Worm (Caenorhabditis elegans) whole organism, L3 larva: ENCODE data around the gene F53F4.16.

Source experiments
- R02D3.7 ChIP-seq: fragments of 150-350 bp; optimal IDR thresholded peaks from 2 replicates; lab custom pipeline; 2014; ENCODE audit warnings: missing biosample characterization, missing genetic modification characterization
- ZK546.5 ChIP-seq: sonication (generic microtip); optimal IDR thresholded peaks from 2 replicates; lab custom pipeline; 2017; ENCODE audit warnings: missing biosample characterization, missing genetic modification characterization
- aly-2 ChIP-seq: fragments of 150-350 bp; optimal IDR thresholded peaks from 2 replicates; lab custom pipeline; 2014; ENCODE audit warnings: missing biosample characterization, missing genetic modification characterization
- ama-1 ChIP-seq: fragments of 150-350 bp; optimal IDR thresholded peaks from 2 replicates; lab custom pipeline; 2018
- ceh-16 ChIP-seq: sonication (generic microtip); optimal IDR thresholded peaks from 2 replicates; lab custom pipeline; 2017; ENCODE audit warnings: missing biosample characterization, missing genetic modification characterization
- ceh-28 ChIP-seq: fragments of 150-350 bp; optimal IDR thresholded peaks from 2 replicates; lab custom pipeline; 2014; ENCODE audit warnings: missing biosample characterization, missing genetic modification reagents, missing genetic modification characterization
- ceh-82 ChIP-seq: fragments of 150-350 bp; optimal IDR thresholded peaks from 2 replicates; lab custom pipeline; 2014; ENCODE audit warnings: missing biosample characterization, missing genetic modification characterization
- ceh-9 ChIP-seq: sonication (generic microtip); optimal IDR thresholded peaks from 2 replicates; lab custom pipeline; 2018; ENCODE audit warnings: missing biosample characterization, missing genetic modification characterization
- daf-12 ChIP-seq: fragments of 150-350 bp; optimal IDR thresholded peaks from 2 replicates; lab custom pipeline; 2014; ENCODE audit warnings: missing biosample characterization, missing genetic modification reagents, missing genetic modification characterization
- egl-27 ChIP-seq: sonication (generic microtip); optimal IDR thresholded peaks from 4 replicates; lab custom pipeline; 2017; ENCODE audit warnings: missing biosample characterization, missing genetic modification reagents, missing genetic modification characterization
- egl-5 ChIP-seq: fragments of 150-350 bp; optimal IDR thresholded peaks from 2 replicates; lab custom pipeline; 2017; ENCODE audit warnings: missing biosample characterization, missing genetic modification reagents, missing genetic modification characterization, inconsistent platforms
- elt-1 ChIP-seq: fragments of 150-350 bp; optimal IDR thresholded peaks from 2 replicates; lab custom pipeline; 2014; ENCODE audit warnings: missing biosample characterization, missing genetic modification characterization
- elt-2 ChIP-seq: sonication (generic microtip); optimal IDR thresholded peaks from 2 replicates; lab custom pipeline; 2016; ENCODE audit warnings: missing genetic modification reagents, mild to moderate bottlenecking, missing genetic modification characterization, missing compliant biosample characterization
- elt-3 ChIP-seq, 3 experiments: fragments of 150-350 bp in 1 of 3; sonication (generic microtip) in 2 of 3; optimal IDR thresholded peaks; 2 replicates in 2 of 3; 4 replicates in 1 of 3; lab custom pipeline; 2014 to 2017; ENCODE audit warnings: missing biosample characterization in 3 of 3, missing genetic modification characterization in 3 of 3
- eor-1 ChIP-seq, 2 experiments: fragments of 150-350 bp; optimal IDR thresholded peaks; 2 replicates each; lab custom pipeline; 2014 to 2018; ENCODE audit warnings: missing biosample characterization in 2 of 2, missing genetic modification characterization in 2 of 2
- fkh-2 ChIP-seq: fragments of 150-350 bp; optimal IDR thresholded peaks from 2 replicates; lab custom pipeline; 2014; ENCODE audit warnings: missing biosample characterization, missing genetic modification reagents, missing genetic modification characterization
- fos-1 ChIP-seq: fragments of 150-350 bp; optimal IDR thresholded peaks from 2 replicates; lab custom pipeline; 2014; ENCODE audit warnings: missing biosample characterization, missing genetic modification characterization
- hmg-11 ChIP-seq: sonication (generic microtip); optimal IDR thresholded peaks from 2 replicates; lab custom pipeline; 2016; ENCODE audit warnings: missing genetic modification characterization, missing compliant biosample characterization
- jun-1 ChIP-seq: fragments of 150-350 bp; optimal IDR thresholded peaks from 2 replicates; lab custom pipeline; 2014; ENCODE audit warnings: missing biosample characterization, missing genetic modification reagents, missing genetic modification characterization
- lin-15B ChIP-seq: fragments of 150-350 bp; optimal IDR thresholded peaks from 2 replicates; lab custom pipeline; 2014; ENCODE audit warnings: missing biosample characterization, missing genetic modification characterization
- lin-39 ChIP-seq: fragments of 150-350 bp; optimal IDR thresholded peaks from 2 replicates; lab custom pipeline; 2018; ENCODE audit warnings: missing biosample characterization, missing genetic modification reagents, missing genetic modification characterization
- lsy-12 ChIP-seq: sonication (generic microtip); optimal IDR thresholded peaks from 2 replicates; lab custom pipeline; 2016; ENCODE audit warnings: mild to moderate bottlenecking, missing genetic modification characterization, missing compliant biosample characterization
- mdl-1 ChIP-seq: fragments of 150-350 bp; optimal IDR thresholded peaks from 2 replicates; lab custom pipeline; 2014; ENCODE audit warnings: missing biosample characterization, missing genetic modification characterization
- mml-1 ChIP-seq: fragments of 150-350 bp; sonication (generic microtip); optimal IDR thresholded peaks from 3 replicates; lab custom pipeline; 2014; ENCODE audit warnings: missing biosample characterization, missing genetic modification characterization
- nfya-1 ChIP-seq: sonication (generic microtip); optimal IDR thresholded peaks from 2 replicates; lab custom pipeline; 2017; ENCODE audit warnings: missing genetic modification characterization, mild to moderate bottlenecking, missing compliant biosample characterization, antibody characterized with exemption, moderate library complexity; ENCODE audit not compliant: insufficient read depth
- nhr-11 ChIP-seq: fragments of 150-350 bp; optimal IDR thresholded peaks from 2 replicates; lab custom pipeline; 2014; ENCODE audit warnings: missing biosample characterization, missing genetic modification characterization
- nhr-12 ChIP-seq: fragments of 150-350 bp; optimal IDR thresholded peaks from 2 replicates; lab custom pipeline; 2014; ENCODE audit warnings: missing biosample characterization, missing genetic modification characterization
- nhr-23 ChIP-seq: fragments of 150-350 bp; optimal IDR thresholded peaks from 2 replicates; lab custom pipeline; 2014; ENCODE audit warnings: missing biosample characterization, missing genetic modification reagents, missing genetic modification characterization
- nhr-237 ChIP-seq: fragments of 150-350 bp; optimal IDR thresholded peaks from 2 replicates; lab custom pipeline; 2014; ENCODE audit warnings: missing biosample characterization, missing genetic modification characterization
- nhr-25 ChIP-seq: sonication (generic microtip); optimal IDR thresholded peaks from 2 replicates; lab custom pipeline; 2017; ENCODE audit warnings: missing biosample characterization, missing genetic modification characterization
- nhr-28 ChIP-seq: fragments of 150-350 bp; optimal IDR thresholded peaks from 2 replicates; lab custom pipeline; 2014; ENCODE audit warnings: missing biosample characterization, missing genetic modification characterization
- nhr-43 ChIP-seq: sonication (generic microtip); optimal IDR thresholded peaks from 2 replicates; lab custom pipeline; 2016; ENCODE audit warnings: mild to moderate bottlenecking, missing genetic modification characterization, missing compliant biosample characterization; ENCODE audit not compliant: poor library complexity, severe bottlenecking
- nhr-67 ChIP-seq: fragments of 150-350 bp; optimal IDR thresholded peaks from 2 replicates; lab custom pipeline; 2014; ENCODE audit warnings: missing biosample characterization, missing genetic modification characterization
- nhr-76 ChIP-seq: fragments of 150-350 bp; sonication (generic microtip); optimal IDR thresholded peaks from 5 replicates; lab custom pipeline; 2014; ENCODE audit warnings: missing biosample characterization, missing genetic modification characterization
- nhr-77 ChIP-seq: fragments of 150-350 bp; optimal IDR thresholded peaks from 2 replicates; lab custom pipeline; 2014; ENCODE audit warnings: missing biosample characterization, missing genetic modification characterization
- pha-4 ChIP-seq: fragments of 150-350 bp; optimal IDR thresholded peaks from 2 replicates; lab custom pipeline; 2014; ENCODE audit warnings: missing biosample characterization, missing genetic modification reagents, missing genetic modification characterization
- pqm-1 ChIP-seq: fragments of 150-350 bp; optimal IDR thresholded peaks from 2 replicates; lab custom pipeline; 2017; ENCODE audit warnings: missing biosample characterization, missing genetic modification characterization, inconsistent platforms
- sea-2 ChIP-seq: fragments of 150-350 bp; sonication (generic microtip); optimal IDR thresholded peaks from 4 replicates; lab custom pipeline; 2014; ENCODE audit warnings: missing biosample characterization, missing genetic modification reagents, missing genetic modification characterization
- skn-1 ChIP-seq: fragments of 150-350 bp; optimal IDR thresholded peaks from 2 replicates; lab custom pipeline; 2014; ENCODE audit warnings: missing biosample characterization, missing genetic modification characterization
- snpc-4 ChIP-seq: fragments of 150-350 bp; optimal IDR thresholded peaks from 2 replicates; lab custom pipeline; 2014; ENCODE audit warnings: missing biosample characterization, missing genetic modification characterization
- tbx-2 ChIP-seq: sonication (generic microtip); optimal IDR thresholded peaks from 2 replicates; lab custom pipeline; 2016; ENCODE audit warnings: mild to moderate bottlenecking, missing genetic modification characterization, missing compliant biosample characterization
- unc-39 ChIP-seq: sonication (generic microtip); optimal IDR thresholded peaks from 4 replicates; lab custom pipeline; 2017; ENCODE audit warnings: missing biosample characterization, missing genetic modification characterization
- unc-62 ChIP-seq: fragments of 150-350 bp; sonication (generic microtip); optimal IDR thresholded peaks from 4 replicates; lab custom pipeline; 2014; ENCODE audit warnings: missing biosample characterization, missing genetic modification reagents, missing genetic modification characterization
- zag-1 ChIP-seq: fragments of 150-350 bp; optimal IDR thresholded peaks from 2 replicates; lab custom pipeline; 2014; ENCODE audit warnings: missing biosample characterization, missing genetic modification characterization
- ztf-11 ChIP-seq: fragments of 150-350 bp; optimal IDR thresholded peaks from 2 replicates; lab custom pipeline; 2014; ENCODE audit warnings: missing biosample characterization, missing genetic modification characterization
- ztf-4 ChIP-seq: fragments of 150-350 bp; optimal IDR thresholded peaks from 2 replicates; lab custom pipeline; 2014; ENCODE audit warnings: missing biosample characterization, missing genetic modification characterization

Gene F53F4.16

DNA sequence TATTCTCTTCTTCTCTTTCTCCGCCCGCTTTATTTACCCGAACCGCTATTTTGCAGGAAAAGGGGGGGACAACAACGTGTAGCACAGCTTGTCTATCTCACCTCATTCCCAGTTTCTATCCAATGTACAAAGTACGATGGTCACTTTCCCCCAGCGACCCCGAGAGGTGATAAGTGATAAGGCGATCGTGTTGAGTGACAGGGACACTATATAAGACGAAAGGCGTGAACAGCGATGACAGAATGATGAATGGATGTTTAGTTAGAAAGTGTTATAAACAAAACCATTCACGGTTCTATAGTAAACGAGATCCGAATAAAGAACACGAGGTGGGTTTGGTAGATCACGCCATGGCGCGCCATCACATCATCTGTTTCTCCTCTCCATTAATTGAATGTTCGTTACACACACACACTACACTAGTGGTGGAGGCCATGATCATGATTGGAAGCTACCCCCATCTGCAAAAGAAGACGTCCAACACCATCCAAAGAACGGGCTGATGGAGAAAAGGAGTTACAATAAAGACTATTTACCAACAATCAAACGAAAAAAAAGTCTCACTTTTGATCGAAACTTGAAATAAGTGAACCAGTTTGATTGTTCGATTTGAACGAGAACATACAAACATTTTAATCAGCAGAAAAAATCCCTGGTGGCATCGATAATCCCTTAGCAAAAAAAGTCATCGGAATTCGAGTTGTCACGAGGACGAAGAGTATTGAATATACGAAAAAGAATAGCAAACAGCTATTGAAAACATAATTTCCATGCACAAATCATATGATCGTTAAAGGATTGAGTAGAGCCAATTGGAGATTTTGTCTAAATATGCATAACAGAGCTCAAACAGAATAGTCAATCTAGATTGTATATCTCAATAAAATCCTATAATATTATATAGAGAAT lies 35.0 kb upstream of the F53F4.16 start:
- TF ChIP-seq ama-1, result peak; percentile 95
- TF ChIP-seq jun-1 (tag; lab: Kevin White, UChicago), result peak; percentile 52
- TF ChIP-seq eor-1 (tag; optimal IDR thresholded peaks at IDR 0.05; lab: Kevin White, UChicago), result no peak
- no peak for TF ChIP-seq nhr-237
- TF ChIP-seq nhr-28, result peak; percentile 45
- peak; percentile 39 for TF ChIP-seq nfya-1 (tag; lab: Kevin White, UChicago)
- peak; percentile 52 for TF ChIP-seq pha-4 (tag; lab: Kevin White, UChicago)
- TF ChIP-seq R02D3.7, result peak; percentile 23
- peak; percentile 24 for TF ChIP-seq tbx-2
- peak; percentile 47 for TF ChIP-seq lin-39
- TF ChIP-seq lsy-12 (tag; lab: Kevin White, UChicago), result peak; percentile 69
- peak; percentile 77 for TF ChIP-seq pqm-1 (tag; lab: Kevin White, UChicago)
- TF ChIP-seq elt-1 (tag; lab: Kevin White, UChicago), result no peak
- peak; percentile 95 for TF ChIP-seq elt-2 (tag; lab: Kevin White, UChicago)
- peak; percentile 95 for TF ChIP-seq unc-62 (GFP tag; lab: Kevin White, UChicago)
- TF ChIP-seq egl-27 (tag; lab: Kevin White, UChicago), result peak; percentile 25
- TF ChIP-seq hmg-11, result no peak
- peak; percentile 98 for TF ChIP-seq nhr-25 (tag; lab: Kevin White, UChicago)
- no peak for TF ChIP-seq mml-1 (tag; lab: Kevin White, UChicago)
- peak; percentile 45 for TF ChIP-seq ceh-28
- peak; percentile 94 for TF ChIP-seq nhr-23 (tag; lab: Kevin White, UChicago)
- TF ChIP-seq nhr-43, result peak; percentile 91
- TF ChIP-seq elt-3 (tag; optimal IDR thresholded peaks at IDR 0.05; lab: Kevin White, UChicago), result peak in 1 of 3 experiments; percentile 79
- TF ChIP-seq, all 47 proteins: peak for 18

DNA sequence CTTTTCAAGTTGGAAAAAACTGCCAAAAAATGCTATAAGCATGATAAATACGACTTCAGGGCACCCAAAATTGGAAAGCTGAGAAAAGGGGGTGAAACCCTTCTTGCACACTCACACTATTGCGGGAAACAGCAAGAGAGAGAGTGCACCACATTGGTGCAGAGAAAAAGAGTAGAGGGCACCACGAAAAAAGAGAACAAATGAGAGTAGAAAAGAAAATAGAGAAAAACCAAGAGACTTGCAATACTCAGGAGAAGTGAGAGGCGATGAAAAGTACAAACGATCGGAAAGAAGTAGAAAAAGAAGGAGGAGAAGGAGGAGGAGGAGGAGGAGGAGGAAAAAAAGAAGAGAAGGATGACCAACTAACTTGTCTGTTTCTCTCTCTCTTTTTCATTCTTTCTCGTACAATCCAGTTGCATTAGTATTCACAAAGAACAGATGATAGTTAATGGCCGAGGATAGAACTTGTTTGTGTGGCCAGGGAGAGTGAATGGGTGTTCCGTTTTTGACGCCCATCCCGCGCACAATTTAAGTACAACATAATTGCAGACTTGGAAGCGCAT lies 33.7 kb upstream of the F53F4.16 start:
- no peak for TF ChIP-seq sea-2 (GFP tag; lab: Kevin White, UChicago)
- no peak for TF ChIP-seq aly-2 (tag; lab: Kevin White, UChicago)
- no peak for TF ChIP-seq nhr-76
- no peak for TF ChIP-seq nhr-237
- TF ChIP-seq nfya-1 (tag; lab: Kevin White, UChicago), result peak; percentile 80
- peak; percentile 11 for TF ChIP-seq mdl-1
- TF ChIP-seq pqm-1 (tag; lab: Kevin White, UChicago), result peak; percentile 1
- peak; percentile 28 for TF ChIP-seq elt-2 (tag; lab: Kevin White, UChicago)
- no peak for TF ChIP-seq eor-1 (tag; optimal IDR thresholded peaks at IDR 0.05; lab: Kevin White, UChicago)
- no peak for TF ChIP-seq daf-12 (tag; lab: Kevin White, UChicago)
- peak; percentile 83 for TF ChIP-seq pha-4 (tag; lab: Kevin White, UChicago)
- TF ChIP-seq lsy-12 (tag; lab: Kevin White, UChicago), result peak; percentile 52
- peak; percentile 70 for TF ChIP-seq egl-5
- no peak for TF ChIP-seq nhr-12 (tag; lab: Kevin White, UChicago)
- peak; percentile 9 for TF ChIP-seq tbx-2
- TF ChIP-seq ztf-11 (tag; lab: Kevin White, UChicago), result no peak
- TF ChIP-seq nhr-77 (tag; lab: Kevin White, UChicago), result no peak
- no peak for TF ChIP-seq ceh-16
- TF ChIP-seq elt-3 (tag; optimal IDR thresholded peaks at IDR 0.05; lab: Kevin White, UChicago), result no peak
- TF ChIP-seq mml-1 (tag; lab: Kevin White, UChicago), result no peak
- TF ChIP-seq ztf-4 (tag; lab: Kevin White, UChicago), result no peak
- peak; percentile 7 for TF ChIP-seq jun-1 (tag; lab: Kevin White, UChicago)
- no peak for TF ChIP-seq ZK546.5 (tag; lab: Kevin White, UChicago)
- TF ChIP-seq zag-1 (tag; lab: Kevin White, UChicago), result no peak
- TF ChIP-seq nhr-23 (tag; lab: Kevin White, UChicago), result peak; percentile 84
- TF ChIP-seq nhr-67 (tag; lab: Kevin White, UChicago), result no peak
- peak; percentile 22 for TF ChIP-seq nhr-11 (tag; lab: Kevin White, UChicago)
- peak; percentile 61 for TF ChIP-seq elt-1 (tag; lab: Kevin White, UChicago)
- TF ChIP-seq lin-15B (tag; lab: Kevin White, UChicago), result peak; percentile 61
- TF ChIP-seq lin-39, result peak; percentile 70
- TF ChIP-seq nhr-28, result peak; percentile 21
- no peak for TF ChIP-seq skn-1
- TF ChIP-seq unc-62 (GFP tag; lab: Kevin White, UChicago), result peak; percentile 24
- TF ChIP-seq nhr-25 (tag; lab: Kevin White, UChicago), result peak; percentile 81
- TF ChIP-seq ceh-82, result no peak
- TF ChIP-seq egl-27 (tag; lab: Kevin White, UChicago), result no peak
- TF ChIP-seq fkh-2, result no peak
- TF ChIP-seq fos-1 (tag; lab: Kevin White, UChicago), result no peak
- TF ChIP-seq ama-1, result peak; percentile 63
- TF ChIP-seq unc-39 (tag; lab: Kevin White, UChicago), result no peak
- TF ChIP-seq ceh-28, result peak; percentile 51
- no peak for TF ChIP-seq ceh-9
- peak; percentile 37 for TF ChIP-seq snpc-4 (tag; lab: Kevin White, UChicago)
- TF ChIP-seq R02D3.7, result peak; percentile 14
- TF ChIP-seq nhr-43, result peak; percentile 75
- TF ChIP-seq hmg-11, result peak; percentile 47
